Worm (Caenorhabditis elegans): ENCODE results near the gene C15C7.4.

DNA sequence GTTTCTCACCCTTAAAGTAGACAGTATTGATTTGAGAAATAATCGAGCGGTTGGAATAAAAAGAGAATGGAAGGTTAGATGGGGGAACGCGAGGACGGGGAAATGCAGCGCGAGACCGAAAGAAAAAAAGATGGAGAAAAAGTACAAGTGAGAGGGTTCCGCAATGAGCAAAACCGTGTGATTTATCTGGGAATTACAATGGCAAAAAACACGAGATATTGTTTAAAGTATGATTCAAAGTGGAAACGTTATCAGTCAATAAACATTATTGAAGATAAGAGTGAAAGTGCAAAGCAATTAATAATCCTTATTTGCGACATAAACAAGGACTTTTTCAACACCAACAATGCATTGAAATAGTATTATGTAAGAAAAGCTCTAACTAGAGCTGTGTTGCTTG is 43.2 kb upstream of the C15C7.4 start, which contains the start of gene ztf-13:
- TF ChIP-seq alr-1 (tag; optimal IDR thresholded peaks at IDR 0.05): no peak
- no peak for TF ChIP-seq zag-1 (tag; optimal IDR thresholded peaks at IDR 0.05)
- no peak for TF ChIP-seq lin-11 (tag; optimal IDR thresholded peaks at IDR 0.05)
- TF ChIP-seq R02D3.7 (tag; optimal IDR thresholded peaks at IDR 0.05): no peak
- TF ChIP-seq nhr-129 (tag; optimal IDR thresholded peaks at IDR 0.05): peak; percentile 18

Data from whole organism, L2 larva.